Fruit fly (Drosophila melanogaster) whole organism, larva: ENCODE results near the gene Nup35.

ENCODE experiments used
- noc ChIP-seq: fragments of 200-800 bp; sonication (Bioruptor generic); optimal IDR thresholded peaks from 3 replicates; lab custom pipeline; 2019; ENCODE audit warnings: missing biosample characterization, mild to moderate bottlenecking, missing genetic modification characterization, moderate library complexity

The Nup35 gene

DNA sequence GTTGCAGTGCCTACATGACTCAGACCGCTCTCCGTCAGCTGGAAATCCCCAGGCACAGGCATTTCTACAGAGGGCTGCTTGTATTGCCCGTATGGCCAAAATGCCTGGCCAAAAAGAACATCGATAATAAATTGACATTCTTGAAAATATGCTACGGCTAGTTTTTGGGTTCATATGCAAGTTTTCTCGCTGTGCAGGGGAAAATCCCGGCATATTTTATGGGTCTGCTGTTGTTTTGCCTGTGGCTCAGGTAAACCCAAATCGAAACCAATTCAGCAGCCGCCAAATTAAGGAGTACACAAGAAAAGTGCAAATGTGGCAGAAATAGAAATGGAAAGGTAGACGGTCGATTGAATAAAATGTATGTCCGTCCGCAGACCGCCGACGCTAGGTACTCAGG is 36.9 kb downstream of the Nup35 start:
- TF ChIP-seq noc (tag; lab: Kevin White, UChicago) = no peak

DNA sequence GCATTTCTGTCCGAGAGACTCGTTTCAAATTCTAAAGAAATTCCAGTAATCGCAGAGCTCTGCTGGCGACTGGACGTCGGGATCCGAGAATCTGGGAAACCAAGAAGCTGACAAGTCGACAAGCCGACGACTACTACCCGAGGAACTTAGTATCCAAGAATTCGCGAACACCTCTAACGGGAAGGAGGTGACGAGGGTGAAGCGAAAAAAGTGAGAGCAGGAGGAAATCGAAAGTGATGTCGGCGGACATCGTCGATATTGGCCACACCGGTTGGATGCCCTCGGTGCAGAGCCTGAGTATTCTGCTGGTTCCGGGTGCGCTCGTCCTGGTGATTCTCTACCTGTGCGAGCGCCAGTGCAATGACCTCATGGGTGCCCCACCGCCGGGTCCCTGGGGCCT is 37.7 kb downstream of the Nup35 start, which contains the start of gene phtm:
TSS of gene phtm (plus strand) at position 41 of the 400 bp plus-strand sequence.
- no peak for TF ChIP-seq noc (tag; lab: Kevin White, UChicago)

DNA sequence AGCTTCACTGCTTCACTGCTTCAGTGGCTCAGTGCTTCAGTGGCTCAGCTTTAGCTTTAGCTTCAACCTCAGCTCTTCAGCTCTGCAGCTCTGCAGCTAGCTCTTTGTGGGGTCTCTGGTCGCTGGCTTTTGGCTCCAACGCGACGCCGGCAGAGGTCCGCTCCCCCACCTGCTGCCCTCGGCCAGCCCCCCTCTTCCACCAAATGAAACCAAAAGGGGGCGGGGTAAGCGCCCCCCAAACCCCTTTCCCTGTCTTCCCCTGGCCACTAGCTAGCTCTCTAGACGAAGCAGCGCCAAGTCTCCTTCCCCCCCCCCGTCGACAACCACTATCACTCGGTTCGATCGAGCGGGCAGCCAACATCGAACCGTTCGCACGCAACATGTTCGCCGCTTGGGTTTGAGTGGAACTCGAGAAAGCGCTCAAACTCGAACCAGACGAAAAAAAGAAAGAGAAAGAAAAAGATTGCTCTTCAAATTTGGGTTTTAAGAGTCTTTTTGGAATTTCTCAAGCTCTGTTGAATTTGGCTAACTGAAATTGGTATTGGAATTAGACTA is 45.0 kb downstream of the Nup35 start, which contains the start of gene Cyp18a1:
TSS of gene Cyp18a1 (minus strand) at position 95 of the 555 bp plus-strand sequence.
- TF ChIP-seq noc (tag; lab: Kevin White, UChicago) = no peak

DNA sequence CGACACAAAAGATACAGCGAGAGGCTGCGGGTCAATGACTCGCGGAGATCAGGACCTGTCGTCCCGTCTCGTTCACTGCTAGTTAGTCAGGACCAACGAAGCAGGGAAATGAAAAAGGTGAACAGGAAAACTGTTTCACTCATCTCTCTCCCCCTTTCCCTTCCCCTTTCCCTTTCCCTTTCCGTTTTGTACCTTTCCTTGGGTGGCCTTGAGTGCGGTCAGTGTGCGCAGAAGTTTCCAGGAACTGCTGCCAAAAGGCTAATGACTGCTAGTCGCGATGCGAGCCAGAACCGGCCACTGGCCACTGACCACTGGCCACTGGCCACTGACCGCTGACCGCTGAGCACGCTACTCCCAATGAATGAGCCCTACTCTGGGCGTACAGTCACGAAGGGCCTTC is 47.6 kb downstream of the Nup35 start:
- no peak for TF ChIP-seq noc (tag; lab: Kevin White, UChicago)
